In genomic region chrII:10470159-10470558, ce11 we compare ENCODE assay signal across 5 worm cellular contexts.
TF ChIP-seq lines count a peak whose summit lies in the region.

Gene clec-143, minus strand, starts transcription at chrII:10470297.

TF ChIP-seq in whole organism, L1 larva, 84 proteins besides CTCF, POLR2A, EP300 and RAD21:
- TF ChIP-seq elt-2 (tag; optimal IDR thresholded peaks at IDR 0.05; lab: Kevin White, UChicago) (peak; percentile 57), Y116A8C.19 (tag; optimal IDR thresholded peaks at IDR 0.05; lab: Kevin White, UChicago; ENCODE audit: borderline replicate concordance) (no peak)
TF ChIP-seq in whole organism, L1 larva: peak in this region for 1.

TF ChIP-seq in whole organism, L2 larva, 48 proteins besides CTCF, POLR2A, EP300 and RAD21:
- TF ChIP-seq sma-3 (GFP tag; optimal IDR thresholded peaks at IDR 0.05; lab: Kevin White, UChicago) (no peak), dmd-4 (tag; optimal IDR thresholded peaks at IDR 0.05; lab: Kevin White, UChicago) (no peak), peb-1 (tag; optimal IDR thresholded peaks at IDR 0.05; lab: Kevin White, UChicago) (no peak), fos-1 (tag; optimal IDR thresholded peaks at IDR 0.05; lab: Kevin White, UChicago) (peak; percentile 62), ama-1 (optimal IDR thresholded peaks at IDR 0.05; lab: Kevin White, UChicago) (no peak), skn-1 (tag; optimal IDR thresholded peaks at IDR 0.05; lab: Kevin White, UChicago) (peak; percentile 78)

TF ChIP-seq in whole organism, L3 larva, 47 proteins besides CTCF, POLR2A, EP300 and RAD21:
- peak; percentile 59 for TF ChIP-seq elt-2 (tag; optimal IDR thresholded peaks at IDR 0.05; lab: Kevin White, UChicago)
- no peak for TF ChIP-seq jun-1 (tag; optimal IDR thresholded peaks at IDR 0.05; lab: Kevin White, UChicago)
- TF ChIP-seq pqm-1 (tag; optimal IDR thresholded peaks at IDR 0.05; lab: Kevin White, UChicago) = no peak
- TF ChIP-seq mml-1 (tag; optimal IDR thresholded peaks at IDR 0.05; lab: Kevin White, UChicago) = no peak

TF ChIP-seq in whole organism, L4 larva, 104 proteins besides CTCF, POLR2A, EP300 and RAD21:
- no peak for TF ChIP-seq madf-5 (GFP tag; IDR thresholded peaks at IDR 0.05; lab: Robert Waterston, UW)
- peak in 1 of 2 experiments; percentile 67 for TF ChIP-seq unc-62 (GFP tag; optimal IDR thresholded peaks at IDR 0.05 in 1 of 2; lab: Kevin White, UChicago)
- no peak for TF ChIP-seq unc-62 (tag; optimal IDR thresholded peaks at IDR 0.05; lab: Kevin White, UChicago)
- TF ChIP-seq pqm-1 (tag; optimal IDR thresholded peaks at IDR 0.05; lab: Kevin White, UChicago) = peak; percentile 88
- peak; percentile 45 for TF ChIP-seq nhr-28 (tag; optimal IDR thresholded peaks at IDR 0.05; lab: Kevin White, UChicago)

TF ChIP-seq in whole organism, young adult, 124 proteins besides CTCF, POLR2A, EP300 and RAD21:
- peak; percentile 61 for TF ChIP-seq nhr-80 (tag; optimal IDR thresholded peaks at IDR 0.05; lab: Kevin White, UChicago)
- TF ChIP-seq ceh-79 (tag; optimal IDR thresholded peaks at IDR 0.05; lab: Kevin White, UChicago) = no peak
- no peak for TF ChIP-seq nfya-2 (GFP tag; IDR thresholded peaks at IDR 0.05; lab: Robert Waterston, UW)
